Fruit fly (Drosophila melanogaster) whole organism, embryonic: ENCODE results near the gene Atg12.

Source experiments
- Antp ChIP-seq: fragments of 200-800 bp; sonication (Bioruptor generic); optimal IDR thresholded peaks from 3 replicates; lab custom pipeline; 2016; ENCODE audit warnings: missing biosample characterization, missing genetic modification characterization
- B-H1 ChIP-seq: fragments of 200-800 bp; sonication (Bioruptor generic); IDR thresholded peaks from 3 replicates; pipeline ENCODE4 v1.3.6; 2022; ENCODE audit warnings: missing biosample characterization, missing genetic modification characterization
- CG10366 ChIP-seq: fragments of 200-800 bp; sonication (Bioruptor generic); IDR thresholded peaks from 2 replicates; pipeline ENCODE4 v1.3.6; 2022; ENCODE audit warnings: missing biosample characterization, missing genetic modification characterization
- CG10543 ChIP-seq: fragments of 200-800 bp; sonication (Bioruptor generic); optimal IDR thresholded peaks from 3 replicates; lab custom pipeline; 2017; ENCODE audit warnings: missing biosample characterization, mild to moderate bottlenecking, missing genetic modification characterization, moderate library complexity
- CG10565 ChIP-seq: fragments of 200-800 bp; sonication (Bioruptor generic); optimal IDR thresholded peaks from 3 replicates; lab custom pipeline; 2016; ENCODE audit warnings: missing biosample characterization, mild to moderate bottlenecking, missing genetic modification characterization
- CG11398 ChIP-seq: fragments of 200-800 bp; sonication (Bioruptor generic); optimal IDR thresholded peaks from 2 replicates; lab custom pipeline; 2016; ENCODE audit warnings: missing biosample characterization, missing genetic modification characterization
- CG12155 ChIP-seq: fragments of 200-800 bp; sonication (Bioruptor generic); optimal IDR thresholded peaks from 3 replicates; lab custom pipeline; 2016; ENCODE audit warnings: missing biosample characterization, missing genetic modification characterization
- CG12942 ChIP-seq: fragments of 200-800 bp; sonication (Bioruptor generic); optimal IDR thresholded peaks from 3 replicates; lab custom pipeline; 2016; ENCODE audit warnings: missing biosample characterization, missing genetic modification characterization
- CG13775 ChIP-seq: fragments of 200-800 bp; sonication (Bioruptor generic); optimal IDR thresholded peaks from 3 replicates; lab custom pipeline; 2017; ENCODE audit warnings: missing biosample characterization, mild to moderate bottlenecking, missing genetic modification characterization
- CG13894 ChIP-seq: fragments of 200-800 bp; sonication (Bioruptor generic); optimal IDR thresholded peaks from 3 replicates; lab custom pipeline; 2018; ENCODE audit warnings: missing biosample characterization, mild to moderate bottlenecking, missing genetic modification characterization, moderate library complexity
- CG14710 ChIP-seq: fragments of 200-800 bp; sonication (Bioruptor generic); optimal IDR thresholded peaks from 3 replicates; lab custom pipeline; 2019; ENCODE audit warnings: missing biosample characterization, mild to moderate bottlenecking, missing genetic modification characterization, moderate library complexity
- CG14965 ChIP-seq: fragments of 200-800 bp; sonication (Bioruptor generic); optimal IDR thresholded peaks from 2 replicates; lab custom pipeline; 2016; ENCODE audit warnings: missing biosample characterization, missing genetic modification characterization, borderline replicate concordance
- CG1529 ChIP-seq: fragments of 200-800 bp; sonication (Bioruptor generic); optimal IDR thresholded peaks from 3 replicates; lab custom pipeline; 2018; ENCODE audit warnings: missing biosample characterization, missing genetic modification characterization
- CG1647 ChIP-seq: fragments of 200-800 bp; sonication (Bioruptor generic); optimal IDR thresholded peaks from 3 replicates; lab custom pipeline; 2016; ENCODE audit warnings: missing biosample characterization, missing genetic modification characterization
- CG17802 ChIP-seq: fragments of 200-800 bp; sonication (Bioruptor generic); optimal IDR thresholded peaks from 2 replicates; lab custom pipeline; 2018; ENCODE audit warnings: missing biosample characterization, mild to moderate bottlenecking, missing genetic modification characterization, moderate library complexity
- CG18011 ChIP-seq: fragments of 200-800 bp; sonication (Bioruptor generic); optimal IDR thresholded peaks from 2 replicates; lab custom pipeline; 2017; ENCODE audit warnings: missing biosample characterization, missing genetic modification characterization, mild to moderate bottlenecking, moderate library complexity, missing genotype
- CG18619 ChIP-seq: fragments of 200-800 bp; sonication (Bioruptor generic); optimal IDR thresholded peaks from 3 replicates; lab custom pipeline; 2017; ENCODE audit warnings: missing biosample characterization, mild to moderate bottlenecking, missing genetic modification characterization
- CG2120 ChIP-seq: fragments of 200-800 bp; sonication (Bioruptor generic); optimal IDR thresholded peaks from 3 replicates; lab custom pipeline; 2016; ENCODE audit warnings: missing biosample characterization, missing genetic modification characterization
- CG4424 ChIP-seq: fragments of 200-800 bp; sonication (Bioruptor generic); optimal IDR thresholded peaks from 3 replicates; lab custom pipeline; 2016; ENCODE audit warnings: missing biosample characterization, missing genetic modification characterization
- CG6765 ChIP-seq: fragments of 200-800 bp; sonication (Bioruptor generic); optimal IDR thresholded peaks from 3 replicates; lab custom pipeline; 2017; ENCODE audit warnings: missing biosample characterization, mild to moderate bottlenecking, missing genetic modification characterization
- CG7556 ChIP-seq: fragments of 200-800 bp; sonication (Bioruptor generic); optimal IDR thresholded peaks from 2 replicates; lab custom pipeline; 2017; ENCODE audit warnings: missing biosample characterization, mild to moderate bottlenecking, missing genetic modification characterization
- CG8924 ChIP-seq: fragments of 200-800 bp; optimal IDR thresholded peaks from 3 replicates; lab custom pipeline; 2019; ENCODE audit warnings: missing biosample characterization, mild to moderate bottlenecking, missing genetic modification characterization, moderate library complexity
- CG9727 ChIP-seq: fragments of 200-800 bp; sonication (Bioruptor generic); optimal IDR thresholded peaks from 3 replicates; lab custom pipeline; 2017; ENCODE audit warnings: missing biosample characterization, mild to moderate bottlenecking, missing genetic modification characterization
- CrebB ChIP-seq: fragments of 200-800 bp; sonication (Bioruptor generic); optimal IDR thresholded peaks from 3 replicates; lab custom pipeline; 2018; ENCODE audit warnings: missing biosample characterization, mild to moderate bottlenecking, missing genetic modification characterization
- Dll ChIP-seq: fragments of 200-800 bp; sonication (Bioruptor generic); IDR thresholded peaks from 4 replicates; pipeline ENCODE4 v1.3.6; 2022; ENCODE audit warnings: missing biosample characterization, missing genetic modification characterization; ENCODE audit not compliant: partially characterized antibody
- Drgx ChIP-seq: fragments of 200-800 bp; sonication (Bioruptor generic); IDR thresholded peaks from 2 replicates; pipeline ENCODE4 v1.3.6; 2022; ENCODE audit warnings: missing biosample characterization, missing genetic modification characterization
- HmgZ ChIP-seq: fragments of 200-800 bp; sonication (Bioruptor generic); optimal IDR thresholded peaks from 2 replicates; lab custom pipeline; 2018; ENCODE audit warnings: missing biosample characterization, mild to moderate bottlenecking, missing genetic modification characterization
- Hr3 ChIP-seq: fragments of 200-800 bp; sonication (Bioruptor generic); optimal IDR thresholded peaks from 3 replicates; lab custom pipeline; 2016; ENCODE audit warnings: missing biosample characterization, missing genetic modification characterization
- Opbp ChIP-seq: fragments of 200-800 bp; sonication (Bioruptor generic); IDR thresholded peaks from 3 replicates; pipeline ENCODE4 v1.3.6; 2022; ENCODE audit warnings: missing biosample characterization, missing genetic modification characterization; ENCODE audit not compliant: partially characterized antibody
- PHDP ChIP-seq: fragments of 200-800 bp; sonication (Bioruptor generic); optimal IDR thresholded peaks from 3 replicates; lab custom pipeline; 2018; ENCODE audit warnings: missing biosample characterization, mild to moderate bottlenecking, missing genetic modification characterization, moderate library complexity
- Ptx1 ChIP-seq: fragments of 200-800 bp; sonication (Bioruptor generic); IDR thresholded peaks from 2 replicates; pipeline ENCODE4 v1.3.6; 2022; ENCODE audit warnings: missing biosample characterization, missing genetic modification characterization
- Side ChIP-seq: fragments of 200-800 bp; sonication (Bioruptor generic); optimal IDR thresholded peaks from 2 replicates; lab custom pipeline; 2016; ENCODE audit warnings: missing biosample characterization, missing genetic modification characterization
- Sox100B ChIP-seq: fragments of 200-800 bp; sonication (Bioruptor generic); optimal IDR thresholded peaks from 3 replicates; lab custom pipeline; 2018; ENCODE audit warnings: missing biosample characterization, mild to moderate bottlenecking, missing genetic modification characterization
- bab2 ChIP-seq: fragments of 200-800 bp; sonication (Bioruptor generic); optimal IDR thresholded peaks from 2 replicates; lab custom pipeline; 2016; ENCODE audit warnings: missing biosample characterization, missing genetic modification characterization
- bsh ChIP-seq, 2 experiments: fragments of 200-800 bp; sonication (Bioruptor generic); optimal IDR thresholded peaks; 2 replicates each; lab custom pipeline; 2017 to 2018; ENCODE audit warnings: mild to moderate bottlenecking in 2 of 2, missing biosample characterization in 2 of 2, missing genetic modification characterization in 2 of 2, moderate library complexity in 1 of 2
- caup ChIP-seq: fragments of 200-800 bp; sonication (Bioruptor generic); optimal IDR thresholded peaks from 3 replicates; lab custom pipeline; 2017; ENCODE audit warnings: missing biosample characterization, mild to moderate bottlenecking, missing genetic modification characterization, moderate library complexity; ENCODE audit not compliant: severe bottlenecking
- chm ChIP-seq: fragments of 200-800 bp; sonication (Bioruptor generic); IDR thresholded peaks from 2 replicates; pipeline ENCODE4 v1.3.6; 2022; ENCODE audit warnings: missing biosample characterization, missing genetic modification characterization
- en ChIP-seq: fragments of 200-800 bp; sonication (Bioruptor generic); optimal IDR thresholded peaks from 2 replicates; lab custom pipeline; 2016; ENCODE audit warnings: missing biosample characterization, missing genetic modification characterization
- gcm2 ChIP-seq: fragments of 200-800 bp; sonication (Bioruptor generic); optimal IDR thresholded peaks from 2 replicates; lab custom pipeline; 2016; ENCODE audit warnings: missing biosample characterization, missing genetic modification characterization
- lilli ChIP-seq: fragments of 200-800 bp; sonication (Bioruptor generic); optimal IDR thresholded peaks from 3 replicates; lab custom pipeline; 2016; ENCODE audit warnings: missing biosample characterization, missing genetic modification characterization
- mld ChIP-seq: fragments of 200-800 bp; sonication (Bioruptor generic); IDR thresholded peaks from 3 replicates; pipeline ENCODE4 v1.3.6; 2022; ENCODE audit warnings: missing biosample characterization, missing genetic modification characterization; ENCODE audit not compliant: partially characterized antibody
- odd ChIP-seq: fragments of 200-800 bp; sonication (Bioruptor generic); optimal IDR thresholded peaks from 2 replicates; lab custom pipeline; 2017; ENCODE audit warnings: missing biosample characterization, mild to moderate bottlenecking, missing genetic modification characterization
- pho ChIP-seq: fragments of 200-800 bp; sonication (Bioruptor generic); optimal IDR thresholded peaks from 2 replicates; lab custom pipeline; 2016; ENCODE audit warnings: missing biosample characterization, missing genetic modification characterization
- ro ChIP-seq: fragments of 200-800 bp; sonication (Bioruptor generic); IDR thresholded peaks from 2 replicates; pipeline ENCODE4 v1.3.6; 2022; ENCODE audit warnings: missing biosample characterization, missing genetic modification characterization
- run ChIP-seq: fragments of 200-800 bp; sonication (Bioruptor generic); optimal IDR thresholded peaks from 3 replicates; lab custom pipeline; 2018; ENCODE audit warnings: missing biosample characterization, mild to moderate bottlenecking, missing genetic modification characterization
- seq ChIP-seq: fragments of 200-800 bp; sonication (Bioruptor generic); IDR thresholded peaks from 2 replicates; pipeline ENCODE4 v1.3.6; 2022; ENCODE audit warnings: missing biosample characterization, missing genetic modification characterization
- tin ChIP-seq: fragments of 200-800 bp; sonication (Bioruptor generic); optimal IDR thresholded peaks from 3 replicates; lab custom pipeline; 2016; ENCODE audit warnings: missing biosample characterization, missing genetic modification characterization
- unpg ChIP-seq: fragments of 200-800 bp; sonication (Bioruptor generic); optimal IDR thresholded peaks from 3 replicates; lab custom pipeline; 2018; ENCODE audit warnings: missing biosample characterization, mild to moderate bottlenecking, missing genetic modification characterization, moderate library complexity
- zf30C ChIP-seq: fragments of 200-800 bp; sonication (Bioruptor generic); optimal IDR thresholded peaks from 3 replicates; lab custom pipeline; 2018; ENCODE audit warnings: missing biosample characterization, mild to moderate bottlenecking, missing genetic modification characterization
- zfh1 ChIP-seq: fragments of 200-800 bp; sonication (Bioruptor generic); IDR thresholded peaks from 3 replicates; pipeline ENCODE4 v1.3.6; 2022; ENCODE audit warnings: missing biosample characterization, missing genetic modification characterization

Gene Atg12

dm6 chr3L:12139232-12139698 lies 2.5 kb downstream of the Atg12 start:
- no peak for TF ChIP-seq CG17802 (tag; lab: Kevin White, UChicago)
- TF ChIP-seq mld (GFP tag; lab: Robert Waterston, UW), result 0 out of 3 replicates have a peak, but pooled peaks have one; percentile 7
- peak; percentile 19 for TF ChIP-seq odd (GFP tag; lab: Kevin White, UChicago)
- TF ChIP-seq ro (GFP tag; lab: Robert Waterston, UW), result 0 out of 2 replicates have a peak, but pooled peaks have one; percentile 13
- TF ChIP-seq CG9727 (GFP tag; lab: Kevin White, UChicago), result peak; percentile 44
- peak; percentile 45 for TF ChIP-seq tin (GFP tag; lab: Kevin White, UChicago)
- peak; percentile 44 for TF ChIP-seq CG4424 (GFP tag; lab: Kevin White, UChicago)
- TF ChIP-seq Side, result peak; percentile 49
- no peak for TF ChIP-seq Dll (GFP tag; lab: Robert Waterston, UW)
- peak; percentile 21 for TF ChIP-seq gcm2 (GFP tag; lab: Kevin White, UChicago)
- TF ChIP-seq bab2 (GFP tag; lab: Kevin White, UChicago), result peak; percentile 56
- peak; percentile 43 for TF ChIP-seq CG7556 (GFP tag; lab: Kevin White, UChicago)
- TF ChIP-seq CG12942 (GFP tag; lab: Kevin White, UChicago), result peak; percentile 8
- TF ChIP-seq en (GFP tag; lab: Kevin White, UChicago), result peak; percentile 27
- peak; percentile 17 for TF ChIP-seq CG14710 (tag; lab: Kevin White, UChicago)
- TF ChIP-seq Drgx (GFP tag; lab: Robert Waterston, UW), result peak; percentile 61
- TF ChIP-seq Antp (GFP tag; lab: Kevin White, UChicago), result peak; percentile 38
- no peak for TF ChIP-seq CG13894 (tag; lab: Kevin White, UChicago)
- no peak for TF ChIP-seq CG14965 (GFP tag; lab: Kevin White, UChicago)
- TF ChIP-seq HmgZ (tag; lab: Kevin White, UChicago), result peak; percentile 42
- peak; percentile 51 for TF ChIP-seq unpg (GFP tag; lab: Kevin White, UChicago)
- peak; percentile 2 for TF ChIP-seq caup
- peak; percentile 1 for TF ChIP-seq CG1529 (GFP tag; lab: Kevin White, UChicago)
- TF ChIP-seq CG11398, result no peak
- peak; percentile 7 for TF ChIP-seq CG12155 (GFP tag; lab: Kevin White, UChicago)
- TF ChIP-seq Opbp (GFP tag; lab: Robert Waterston, UW), result no peak
- TF ChIP-seq CrebB, result peak; percentile 7
- no peak for TF ChIP-seq CG10565
- peak; percentile 41 for TF ChIP-seq run (tag; lab: Kevin White, UChicago)
- TF ChIP-seq CG1647 (GFP tag; lab: Kevin White, UChicago), result peak; percentile 7
- TF ChIP-seq CG18619 (GFP tag; lab: Kevin White, UChicago), result peak; percentile 46
- TF ChIP-seq PHDP, result peak; percentile 55
- TF ChIP-seq zf30C, result no peak
- TF ChIP-seq CG2120 (GFP tag; lab: Kevin White, UChicago), result peak; percentile 71
- TF ChIP-seq lilli (GFP tag; lab: Kevin White, UChicago), result peak; percentile 62
- peak; percentile 26 for TF ChIP-seq pho
- peak; percentile 62 for TF ChIP-seq Ptx1
- TF ChIP-seq Hr3 (GFP tag; lab: Kevin White, UChicago), result peak; percentile 16
- TF ChIP-seq bsh (GFP tag; optimal IDR thresholded peaks at IDR 0.05; lab: Kevin White, UChicago), result peak in 1 of 2 experiments; percentile 36
- TF ChIP-seq Sox100B (GFP tag; lab: Kevin White, UChicago), result peak; percentile 60
- TF ChIP-seq zfh1 (GFP tag; lab: Robert Waterston, UW), result peak; percentile 7; the same call in 1 of the 3 replicates
- peak; percentile 10 for TF ChIP-seq CG6765 (GFP tag; lab: Kevin White, UChicago)
- TF ChIP-seq B-H1 (GFP tag; lab: Robert Waterston, UW), result no peak
- TF ChIP-seq CG10366 (GFP tag; lab: Robert Waterston, UW), result 0 out of 2 replicates have a peak, but pooled peaks have one; percentile 28
- no peak for TF ChIP-seq CG18011
- peak; percentile 49 for TF ChIP-seq CG10543 (GFP tag; lab: Kevin White, UChicago)
- peak; percentile 49; the same call in 1 of the 2 replicates for TF ChIP-seq chm (GFP tag; lab: Robert Waterston, UW)
- peak; percentile 34 for TF ChIP-seq CG13775 (GFP tag; lab: Kevin White, UChicago)
- TF ChIP-seq CG8924, result peak; percentile 56
- peak; percentile 56 for TF ChIP-seq seq (GFP tag; lab: Robert Waterston, UW)
